Fruit fly (Drosophila melanogaster) whole organism, prepupa: ENCODE results near the gene uncNacbeta.
A peak's percentile ranks its signal among the peaks of the same experiment; 100 is the strongest.

Experiments used
- CG10669 ChIP-seq: fragments of 200-800 bp; sonication (Bioruptor generic); optimal IDR thresholded peaks from 3 replicates; lab custom pipeline; 2018; ENCODE audit warnings: missing biosample characterization, mild to moderate bottlenecking, missing genetic modification characterization, moderate library complexity
- CG11762 ChIP-seq: fragments of 200-800 bp; sonication (Bioruptor generic); optimal IDR thresholded peaks from 3 replicates; lab custom pipeline; 2016; ENCODE audit warnings: missing biosample characterization, missing genetic modification characterization; ENCODE audit not compliant: insufficient read depth
- CG1621 ChIP-seq: fragments of 200-800 bp; sonication (Bioruptor generic); optimal IDR thresholded peaks from 3 replicates; lab custom pipeline; 2018; ENCODE audit warnings: missing biosample characterization, mild to moderate bottlenecking, missing genetic modification characterization
- Eip93F ChIP-seq: fragments of 200-800 bp; sonication (Bioruptor generic); optimal IDR thresholded peaks from 2 replicates; lab custom pipeline; 2016; ENCODE audit warnings: missing biosample characterization, mild to moderate bottlenecking, missing genetic modification characterization
- Hr38 ChIP-seq: sonication (Bioruptor generic); optimal IDR thresholded peaks from 2 replicates; lab custom pipeline; 2016; ENCODE audit warnings: missing biosample characterization, missing genetic modification characterization
- fkh ChIP-seq: fragments of 200-800 bp; sonication (Bioruptor generic); optimal IDR thresholded peaks from 3 replicates; lab custom pipeline; 2017; ENCODE audit warnings: missing biosample characterization, mild to moderate bottlenecking, missing genetic modification characterization, moderate library complexity
- spab ChIP-seq: fragments of 200-800 bp; sonication (Bioruptor generic); optimal IDR thresholded peaks from 2 replicates; lab custom pipeline; 2017; ENCODE audit warnings: missing biosample characterization, mild to moderate bottlenecking, missing genetic modification characterization, missing genetic modification reagents

uncNacbeta gene

DNA sequence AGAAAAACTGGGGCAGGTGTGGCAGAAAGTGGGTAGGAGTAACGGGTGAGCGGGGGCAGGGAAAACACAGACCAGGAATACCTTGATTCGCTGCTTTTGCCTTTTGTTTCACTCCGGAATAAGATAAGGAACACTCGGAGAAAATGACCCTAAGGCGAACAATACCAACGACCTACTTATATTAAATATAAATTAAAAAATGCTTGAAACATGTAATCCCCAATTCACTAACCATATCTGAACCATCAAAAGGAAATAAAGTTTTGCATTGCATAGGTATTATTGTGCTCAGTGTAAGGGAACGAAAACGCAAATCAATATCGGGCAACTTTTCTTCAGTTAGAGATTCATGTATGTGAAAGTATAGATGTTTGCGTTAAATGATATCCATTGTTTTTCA is 51.6 kb downstream of the uncNacbeta start (continued):
- no peak for TF ChIP-seq fkh (GFP tag; lab: Kevin White, UChicago)
- TF ChIP-seq Hr38 (GFP tag; lab: Kevin White, UChicago): no peak
- TF ChIP-seq spab (GFP tag; lab: Kevin White, UChicago): no peak
- TF ChIP-seq CG1621 (tag; lab: Kevin White, UChicago): peak; percentile 33
- TF ChIP-seq CG11762 (GFP tag; lab: Kevin White, UChicago): peak; percentile 11
- TF ChIP-seq Eip93F: peak; percentile 70
- peak; percentile 49 for TF ChIP-seq CG10669
